Worm (Caenorhabditis elegans) whole organism, young adult: ENCODE results near the gene C18B10.6.

ENCODE experiments used
- F22D6.2 ChIP-seq: sonication (generic microtip); optimal IDR thresholded peaks from 2 replicates; lab custom pipeline; 2016; ENCODE audit warnings: mild to moderate bottlenecking, missing genetic modification characterization, missing compliant biosample characterization
- F33H1.4 ChIP-seq: fragments of 200-800 bp; sonication (Bioruptor generic); IDR thresholded peaks from 2 replicates; pipeline ENCODE4 v1.3.6; 2022; ENCODE audit warnings: missing genetic modification reagents, missing genetic modification characterization, missing compliant biosample characterization
- F37B4.10 ChIP-seq: fragments of 200-800 bp; sonication (Bioruptor generic); IDR thresholded peaks from 2 replicates; pipeline ENCODE4 v1.3.6; 2022; ENCODE audit warnings: missing genetic modification characterization, missing compliant biosample characterization
- T26A5.8 ChIP-seq: sonication (generic microtip); optimal IDR thresholded peaks from 2 replicates; lab custom pipeline; 2016; ENCODE audit warnings: missing genetic modification characterization, missing compliant biosample characterization
- Y95B8A.8 ChIP-seq: fragments of 200-800 bp; sonication (Bioruptor generic); IDR thresholded peaks from 2 replicates; pipeline ENCODE4 v1.3.6; 2022; ENCODE audit warnings: missing genetic modification reagents, missing genetic modification characterization, missing compliant biosample characterization
- aptf-2 ChIP-seq: fragments of 200-800 bp; sonication (Bioruptor generic); conservative IDR thresholded peaks from 2 replicates; pipeline ENCODE4 v1.3.6; 2022; ENCODE audit warnings: missing genetic modification reagents, missing genetic modification characterization, missing compliant biosample characterization
- aptf-3 ChIP-seq: fragments of 200-800 bp; sonication (Bioruptor generic); IDR thresholded peaks from 2 replicates; pipeline ENCODE4 v1.3.6; 2022; ENCODE audit warnings: missing genetic modification characterization, missing compliant biosample characterization
- atf-7 ChIP-seq: sonication (generic microtip); optimal IDR thresholded peaks from 2 replicates; lab custom pipeline; 2017; ENCODE audit warnings: mild to moderate bottlenecking, missing genetic modification characterization, missing compliant biosample characterization
- athp-1 ChIP-seq: sonication (generic microtip); optimal IDR thresholded peaks from 2 replicates; lab custom pipeline; 2017; ENCODE audit warnings: mild to moderate bottlenecking, missing genetic modification characterization, missing compliant biosample characterization
- cebp-1 ChIP-seq, 2 experiments: fragments of 200-800 bp in 1 of 2; sonication (Bioruptor generic) in 1 of 2; sonication (generic microtip) in 1 of 2; IDR thresholded peaks in 1 of 2; optimal IDR thresholded peaks in 1 of 2; 2 replicates each; pipeline versions ENCODE4 v1.3.6 to Lab custom; 2017 to 2022; ENCODE audit warnings: missing compliant biosample characterization in 2 of 2, missing genetic modification characterization in 2 of 2, mild to moderate bottlenecking in 1 of 2, missing genetic modification reagents in 1 of 2, moderate library complexity in 1 of 2
- ceh-100 ChIP-seq: fragments of 200-800 bp; sonication (Bioruptor generic); IDR thresholded peaks from 2 replicates; pipeline ENCODE4 v1.3.6; 2022; ENCODE audit warnings: missing genetic modification reagents, missing genetic modification characterization, missing compliant biosample characterization
- dpl-1 ChIP-seq: fragments of 150-350 bp; optimal IDR thresholded peaks from 2 replicates; lab custom pipeline; 2014; ENCODE audit warnings: missing biosample characterization, missing genetic modification reagents, missing genetic modification characterization
- egrh-3 ChIP-seq: fragments of 200-800 bp; sonication (Bioruptor generic); IDR thresholded peaks from 2 replicates; pipeline ENCODE4 v1.3.6; 2022; ENCODE audit warnings: missing genetic modification reagents, missing genetic modification characterization, missing compliant biosample characterization
- gei-17 ChIP-seq: fragments of 200-800 bp; sonication (Bioruptor generic); optimal IDR thresholded peaks from 2 replicates; lab custom pipeline; 2018; ENCODE audit warnings: mild to moderate bottlenecking, missing genetic modification characterization, missing compliant biosample characterization
- hmg-20 ChIP-seq: fragments of 200-800 bp; sonication (Bioruptor generic); IDR thresholded peaks from 2 replicates; pipeline ENCODE4 v1.3.6; 2022; ENCODE audit warnings: missing genetic modification reagents, missing genetic modification characterization, missing compliant biosample characterization
- hsf-1 ChIP-seq: fragments of 200-800 bp; sonication (Bioruptor generic); IDR thresholded peaks from 2 replicates; pipeline ENCODE4 v1.3.6; 2022; ENCODE audit warnings: missing genetic modification reagents, missing genetic modification characterization, missing compliant biosample characterization
- lag-1 ChIP-seq: fragments of 200-800 bp; sonication (Bioruptor generic); IDR thresholded peaks from 2 replicates; pipeline ENCODE4 v1.3.6; 2022; ENCODE audit warnings: missing genetic modification reagents, missing genetic modification characterization, missing compliant biosample characterization
- let-526 ChIP-seq: fragments of 200-800 bp; sonication (Bioruptor generic); IDR thresholded peaks from 2 replicates; pipeline ENCODE4 v1.3.6; 2022; ENCODE audit warnings: missing genetic modification reagents, missing genetic modification characterization, missing compliant biosample characterization
- lin-40 ChIP-seq: sonication (generic microtip); optimal IDR thresholded peaks from 2 replicates; lab custom pipeline; 2016; ENCODE audit warnings: missing genetic modification characterization, mild to moderate bottlenecking, missing compliant biosample characterization, missing genotype, missing genetic modification reagents
- lsl-1 ChIP-seq: fragments of 200-800 bp; sonication (Bioruptor generic); optimal IDR thresholded peaks from 2 replicates; lab custom pipeline; 2018; ENCODE audit warnings: mild to moderate bottlenecking, missing genetic modification characterization, moderate library complexity, missing compliant biosample characterization
- lsy-27 ChIP-seq: sonication (generic microtip); optimal IDR thresholded peaks from 2 replicates; lab custom pipeline; 2017; ENCODE audit warnings: missing genetic modification characterization, mild to moderate bottlenecking, missing compliant biosample characterization, antibody characterized with exemption, missing genotype, borderline replicate concordance; ENCODE audit not compliant: insufficient read depth
- madf-10 ChIP-seq: sonication (generic microtip); optimal IDR thresholded peaks from 2 replicates; lab custom pipeline; 2016; ENCODE audit warnings: mild to moderate bottlenecking, missing genetic modification characterization, missing compliant biosample characterization
- madf-6 ChIP-seq: fragments of 200-800 bp; sonication (Bioruptor generic); IDR thresholded peaks from 2 replicates; pipeline ENCODE4 v1.3.6; 2022; ENCODE audit warnings: missing genetic modification reagents, missing genetic modification characterization, missing compliant biosample characterization
- mcd-1 ChIP-seq: fragments of 200-800 bp; sonication (Bioruptor generic); IDR thresholded peaks from 2 replicates; pipeline ENCODE4 v1.3.6; 2022; ENCODE audit warnings: missing genetic modification reagents, missing genetic modification characterization, missing compliant biosample characterization
- mes-4 ChIP-seq: sonication (generic microtip); optimal IDR thresholded peaks from 2 replicates; lab custom pipeline; 2016; ENCODE audit warnings: missing genotype, missing genetic modification characterization, missing compliant biosample characterization
- nfyb-1 ChIP-seq: fragments of 200-800 bp; sonication (Bioruptor generic); IDR thresholded peaks from 2 replicates; pipeline ENCODE4 v1.3.6; 2022; ENCODE audit warnings: missing genetic modification reagents, missing genetic modification characterization, missing compliant biosample characterization
- nhr-90 ChIP-seq: sonication (generic microtip); optimal IDR thresholded peaks from 2 replicates; lab custom pipeline; 2016; ENCODE audit warnings: missing genotype, mild to moderate bottlenecking, missing genetic modification characterization, missing compliant biosample characterization
- pbrm-1 ChIP-seq: fragments of 200-800 bp; sonication (Bioruptor generic); IDR thresholded peaks from 2 replicates; pipeline ENCODE4 v1.3.6; 2022; ENCODE audit warnings: missing genetic modification reagents, missing genetic modification characterization, missing compliant biosample characterization
- pha-4 ChIP-seq: fragments of 150-350 bp; sonication (generic microtip); optimal IDR thresholded peaks from 2 replicates; lab custom pipeline; 2014; ENCODE audit warnings: missing biosample characterization, missing genetic modification reagents, missing genetic modification characterization
- rcor-1 ChIP-seq: fragments of 200-800 bp; sonication (Bioruptor generic); IDR thresholded peaks from 2 replicates; pipeline ENCODE4 v1.3.6; 2022; ENCODE audit warnings: missing genetic modification reagents, missing genetic modification characterization, missing compliant biosample characterization
- rpc-1 ChIP-seq, 2 experiments: fragments of 150-350 bp in 1 of 2; sonication (generic microtip) in 1 of 2; optimal IDR thresholded peaks; 2 replicates each; lab custom pipeline; 2014 to 2018; ENCODE audit warnings: missing biosample characterization in 1 of 2, missing genetic modification characterization in 1 of 2, missing genetic modification reagents in 1 of 2, missing genotype in 1 of 2
- sptf-2 ChIP-seq: fragments of 200-800 bp; sonication (Bioruptor generic); optimal IDR thresholded peaks from 2 replicates; lab custom pipeline; 2018; ENCODE audit warnings: mild to moderate bottlenecking, missing genetic modification characterization, missing compliant biosample characterization
- tbp1 ChIP-seq: fragments of 200-800 bp; sonication (Bioruptor generic); optimal IDR thresholded peaks from 2 replicates; lab custom pipeline; 2018; ENCODE audit warnings: mild to moderate bottlenecking, missing genetic modification characterization, missing compliant biosample characterization
- tbx-9 ChIP-seq: sonication (generic microtip); optimal IDR thresholded peaks from 2 replicates; lab custom pipeline; 2016; ENCODE audit warnings: borderline replicate concordance, missing genetic modification characterization, inconsistent platforms, missing compliant biosample characterization
- ztf-18 ChIP-seq: sonication (generic microtip); optimal IDR thresholded peaks from 2 replicates; lab custom pipeline; 2016; ENCODE audit warnings: missing genotype, mild to moderate bottlenecking, missing genetic modification characterization, missing compliant biosample characterization
- ztf-25 ChIP-seq: fragments of 200-800 bp; sonication (Bioruptor generic); IDR thresholded peaks from 2 replicates; pipeline ENCODE4 v1.3.6; 2022; ENCODE audit warnings: missing genetic modification reagents, missing genetic modification characterization, missing compliant biosample characterization
- ztf-3 ChIP-seq: fragments of 200-800 bp; sonication (Bioruptor generic); optimal IDR thresholded peaks from 2 replicates; lab custom pipeline; 2018; ENCODE audit warnings: mild to moderate bottlenecking, missing genetic modification characterization, missing compliant biosample characterization
- ztf-6 ChIP-seq: fragments of 200-800 bp; sonication (Bioruptor generic); IDR thresholded peaks from 2 replicates; pipeline ENCODE4 v1.3.6; 2022; ENCODE audit warnings: missing genetic modification reagents, missing genetic modification characterization, missing compliant biosample characterization

Gene C18B10.6

ce11 chrV:7487518-7487917 lies 6.7 kb upstream of the C18B10.6 start, which contains the start of gene srbc-7:
srbc-7 (minus strand) TSS chrV:7487618.
- TF ChIP-seq madf-6 (GFP tag; lab: Robert Waterston, UW), result no peak
- TF ChIP-seq ztf-25 (GFP tag; lab: Robert Waterston, UW), result no peak
- TF ChIP-seq let-526 (GFP tag; lab: Robert Waterston, UW), result no peak

DNA sequence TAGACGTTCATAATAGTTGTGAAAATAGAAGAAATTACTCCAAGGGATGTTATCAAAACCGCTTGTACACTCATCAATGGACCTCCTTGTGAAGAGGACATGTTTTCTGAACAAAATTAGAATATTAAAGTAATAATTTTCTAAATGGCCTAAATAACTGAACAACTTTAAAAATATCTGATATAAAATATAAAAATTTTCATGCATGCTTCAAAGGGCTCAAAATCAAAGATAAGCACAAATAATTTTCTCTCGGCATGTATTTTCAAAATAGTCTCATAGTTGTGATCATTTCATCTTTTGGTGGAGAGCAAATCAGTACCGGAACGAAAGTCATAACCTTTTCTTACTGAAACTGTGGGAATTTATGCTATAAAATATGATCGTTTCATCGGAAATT lies 4.2 kb upstream of the C18B10.6 start, which contains the start of gene srbc-8:
Gene srbc-8 (minus strand): TSS at position 101 of the 400 bp plus-strand sequence.
- TF ChIP-seq mcd-1 (GFP tag; lab: Robert Waterston, UW) (no peak), egrh-3 (GFP tag; lab: Robert Waterston, UW) (no peak), aptf-3 (no peak), nfyb-1 (GFP tag; lab: Robert Waterston, UW) (no peak), aptf-2 (GFP tag; lab: Robert Waterston, UW) (no peak), lsy-27 (tag; lab: Kevin White, UChicago) (no peak), ztf-3 (GFP tag; lab: Kevin White, UChicago) (no peak), ztf-18 (tag; lab: Kevin White, UChicago) (no peak), sptf-2 (GFP tag; lab: Kevin White, UChicago) (no peak), pha-4 (tag; lab: Kevin White, UChicago) (no peak)

- no peak for TF ChIP-seq athp-1 (tag; lab: Kevin White, UChicago)
- TF ChIP-seq ceh-100, result no peak
- TF ChIP-seq tbx-9 (tag; lab: Kevin White, UChicago), result no peak
- TF ChIP-seq atf-7 (tag; lab: Kevin White, UChicago), result no peak
- no peak for TF ChIP-seq pbrm-1 (GFP tag; lab: Robert Waterston, UW)
- TF ChIP-seq mes-4, result no peak
- no peak for TF ChIP-seq rcor-1 (GFP tag; lab: Robert Waterston, UW)
- TF ChIP-seq dpl-1, result no peak
- TF ChIP-seq hmg-20, result no peak
- TF ChIP-seq rpc-1 (optimal IDR thresholded peaks at IDR 0.05; lab: Kevin White, UChicago), result no peak
- no peak for TF ChIP-seq rpc-1 (tag; optimal IDR thresholded peaks at IDR 0.05; lab: Kevin White, UChicago)
- TF ChIP-seq lin-40 (tag; lab: Kevin White, UChicago), result no peak
These were observed 2.4 kb downstream of the C18B10.6 start, which contains the start of gene str-190 for ce11 chrV:7478404-7478803. str-190 (minus strand) TSS chrV:7478504.

DNA sequence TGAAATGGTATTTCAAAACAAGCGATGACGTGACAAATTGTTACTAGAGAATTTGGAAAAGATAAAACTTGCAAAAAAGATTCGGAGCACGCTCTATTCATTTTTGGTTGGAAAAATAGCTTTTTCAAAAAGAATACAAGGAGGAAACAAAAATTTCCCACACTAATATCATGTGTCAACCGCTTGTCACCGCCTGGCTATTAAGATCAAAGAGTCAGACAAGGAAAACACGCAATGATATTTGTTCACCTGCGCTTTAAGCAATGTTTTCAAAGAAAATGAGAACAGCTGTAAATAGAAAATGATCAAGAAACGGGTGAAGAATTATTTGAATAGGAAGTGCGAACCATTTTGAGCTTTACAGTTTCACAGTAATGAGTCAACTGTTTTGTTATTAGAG lies 4.1 kb downstream of the C18B10.6 start, which contains the start of gene srh-125:
Gene srh-125 (minus strand): TSS at position 101 of the 400 bp plus-strand sequence.
- TF ChIP-seq ztf-6 (no peak), egrh-3 (GFP tag; lab: Robert Waterston, UW) (no peak), ztf-3 (GFP tag; lab: Kevin White, UChicago) (no peak), gei-17 (GFP tag; lab: Kevin White, UChicago) (no peak), T26A5.8 (tag; lab: Kevin White, UChicago) (no peak), tbp1 (no peak), F33H1.4 (GFP tag; lab: Robert Waterston, UW) (no peak), madf-10 (tag; lab: Kevin White, UChicago) (no peak), nhr-90 (tag; lab: Kevin White, UChicago) (no peak), hsf-1 (GFP tag; lab: Robert Waterston, UW) (no peak), hmg-20 (no peak), lag-1 (no peak), Y95B8A.8 (no peak), cebp-1 (GFP tag; IDR thresholded peaks at IDR 0.05; lab: Robert Waterston, UW) (no peak), cebp-1 (tag; optimal IDR thresholded peaks at IDR 0.05; lab: Kevin White, UChicago) (no peak), F22D6.2 (no peak), lsl-1 (GFP tag; lab: Kevin White, UChicago) (no peak), F37B4.10 (GFP tag; lab: Robert Waterston, UW) (no peak)
